Fruit fly (Drosophila melanogaster): ENCODE measurements around the gene SNF4Agamma.

Gene SNF4Agamma

dm6 chr3R:21097631-21098117, 42.9 kb upstream of the SNF4Agamma start, which contains the start of gene RhoGAP93B (continued):
- TF ChIP-seq Bteb2 (GFP tag; optimal IDR thresholded peaks at IDR 0.05) = peak; percentile 60
- TF ChIP-seq Lhr (GFP tag; optimal IDR thresholded peaks at IDR 0.05) = peak; percentile 94
- peak; percentile 86 for TF ChIP-seq chm (GFP tag; IDR thresholded peaks at IDR 0.05)
- TF ChIP-seq CG31441 (GFP tag; IDR thresholded peaks at IDR 0.05) = peak; percentile 77
- no peak for TF ChIP-seq pita (GFP tag; optimal IDR thresholded peaks at IDR 0.05)
- peak; percentile 65 for TF ChIP-seq CG2202 (tag; optimal IDR thresholded peaks at IDR 0.05)
- peak; percentile 65 for TF ChIP-seq unpg (GFP tag; optimal IDR thresholded peaks at IDR 0.05)
- peak; percentile 86 for TF ChIP-seq sug (tag; optimal IDR thresholded peaks at IDR 0.05)
- peak; percentile 47 for TF ChIP-seq CG31365 (tag; optimal IDR thresholded peaks at IDR 0.05)
- peak; percentile 53 for TF ChIP-seq exex (tag; optimal IDR thresholded peaks at IDR 0.05)
- peak; percentile 86 for TF ChIP-seq Bdp1 (GFP tag; optimal IDR thresholded peaks at IDR 0.05)
- TF ChIP-seq gsb (GFP tag; IDR thresholded peaks at IDR 0.05) = peak; percentile 56
- TF ChIP-seq YL-1 (GFP tag; optimal IDR thresholded peaks at IDR 0.05) = peak; percentile 91
- no peak for TF ChIP-seq ATbp (GFP tag; optimal IDR thresholded peaks at IDR 0.05)
- TF ChIP-seq bbx (GFP tag; IDR thresholded peaks at IDR 0.05; ENCODE audit: partially characterized antibody) = peak; percentile 100
- TF ChIP-seq zen2 (GFP tag; IDR thresholded peaks at IDR 0.05; ENCODE audit: partially characterized antibody) = peak; percentile 100
- TF ChIP-seq Neu2 (GFP tag; optimal IDR thresholded peaks at IDR 0.05; ENCODE audit: borderline replicate concordance) = peak; percentile 63
- peak; percentile 49 for TF ChIP-seq CG17802 (tag; optimal IDR thresholded peaks at IDR 0.05)
- no peak for TF ChIP-seq Sox100B (GFP tag; optimal IDR thresholded peaks at IDR 0.05)
- peak; percentile 92 for TF ChIP-seq Atf6 (GFP tag; IDR thresholded peaks at IDR 0.05)
- TF ChIP-seq CoRest (tag; optimal IDR thresholded peaks at IDR 0.05) = peak; percentile 83
- peak; percentile 82 for TF ChIP-seq Drgx (GFP tag; IDR thresholded peaks at IDR 0.05)
- TF ChIP-seq lab (GFP tag; optimal IDR thresholded peaks at IDR 0.05) = peak; percentile 91
- TF ChIP-seq vvl (GFP tag; IDR thresholded peaks at IDR 0.05) = peak; percentile 95
- peak; percentile 100 for TF ChIP-seq tna (GFP tag; IDR thresholded peaks at IDR 0.05; ENCODE audit: partially characterized antibody)
- peak; percentile 85 for TF ChIP-seq C15 (GFP tag; IDR thresholded peaks at IDR 0.05)
- peak; percentile 100 for TF ChIP-seq CG16813 (GFP tag; IDR thresholded peaks at IDR 0.05; ENCODE audit: partially characterized antibody)
- TF ChIP-seq Lpt (GFP tag; optimal IDR thresholded peaks at IDR 0.05) = no peak
- TF ChIP-seq CG11695 (GFP tag; IDR thresholded peaks at IDR 0.05) = peak; percentile 83
- peak; percentile 70 for TF ChIP-seq D19A (tag; optimal IDR thresholded peaks at IDR 0.05)
- peak; percentile 80 for TF ChIP-seq gem (tag; optimal IDR thresholded peaks at IDR 0.05)
- TF ChIP-seq E2f2 (GFP tag; IDR thresholded peaks at IDR 0.05) = peak; percentile 84
- no peak for TF ChIP-seq CG31388 (GFP tag; optimal IDR thresholded peaks at IDR 0.05)
- TF ChIP-seq gfzf (GFP tag; optimal IDR thresholded peaks at IDR 0.05) = peak; percentile 83
- TF ChIP-seq CG6854 (GFP tag; optimal IDR thresholded peaks at IDR 0.05) = peak; percentile 46
- no peak for TF ChIP-seq CG1832 (GFP tag; optimal IDR thresholded peaks at IDR 0.05)
- peak; percentile 69 for TF ChIP-seq CG8089 (GFP tag; optimal IDR thresholded peaks at IDR 0.05)
- peak; percentile 97 for TF ChIP-seq Dbx (GFP tag; IDR thresholded peaks at IDR 0.05)
- peak; percentile 92 for TF ChIP-seq gro (GFP tag; optimal IDR thresholded peaks at IDR 0.05)
- peak; percentile 44; the same call in 1 of the 2 replicates for TF ChIP-seq CG11696 (GFP tag; IDR thresholded peaks at IDR 0.05)
- peak; percentile 41 for TF ChIP-seq CG2875 (GFP tag; optimal IDR thresholded peaks at IDR 0.05)
- TF ChIP-seq Med (GFP tag) = peak; percentile 99
- peak; percentile 33 for TF ChIP-seq grn (GFP tag; optimal IDR thresholded peaks at IDR 0.05)
- peak; percentile 26 for TF ChIP-seq CG10462 (GFP tag; optimal IDR thresholded peaks at IDR 0.05)
- TF ChIP-seq mld (GFP tag; IDR thresholded peaks at IDR 0.05; ENCODE audit: partially characterized antibody) = peak; percentile 100
- peak; percentile 44 for TF ChIP-seq CG7928 (GFP tag; optimal IDR thresholded peaks at IDR 0.05)
- peak; percentile 73 for TF ChIP-seq dimm (GFP tag; IDR thresholded peaks at IDR 0.05)
- peak; percentile 83 for TF ChIP-seq ken (GFP tag; IDR thresholded peaks at IDR 0.05)
- TF ChIP-seq Elba2 (GFP tag; optimal IDR thresholded peaks at IDR 0.05) = peak; percentile 55
- TF ChIP-seq usp (GFP tag; optimal IDR thresholded peaks at IDR 0.05) = no peak
